Worm (Caenorhabditis elegans): Measurements from ENCODE around the gene F17H10.4.
A peak's percentile ranks its signal among the peaks of the same experiment; 100 is the strongest.

- TF ChIP-seq ceh-28 (tag; optimal IDR thresholded peaks at IDR 0.05) (no peak), ceh-62 (tag; optimal IDR thresholded peaks at IDR 0.05) (no peak), snpc-4 (tag; optimal IDR thresholded peaks at IDR 0.05) (no peak), lsy-2 (tag; optimal IDR thresholded peaks at IDR 0.05) (peak in 1 of 2 experiments; percentile 59), mdt-29 (GFP tag; IDR thresholded peaks at IDR 0.05) (peak; percentile 81), nhr-76 (tag; optimal IDR thresholded peaks at IDR 0.05) (no peak), set-16 (GFP tag; IDR thresholded peaks at IDR 0.05) (peak; percentile 75), aly-2 (tag; optimal IDR thresholded peaks at IDR 0.05) (no peak), nhr-11 (tag; optimal IDR thresholded peaks at IDR 0.05) (peak; percentile 56)
Measured at ce11 chrX:13121104-13121503, 5.2 kb downstream of the F17H10.4 start.

Data from whole organism, L4 larva.